Worm (Caenorhabditis elegans) whole organism, late embryonic: ENCODE measurements around the gene C44C10.5.

Experiments
- ceh-2 ChIP-seq: sonication (generic microtip); optimal IDR thresholded peaks from 2 replicates; lab custom pipeline; 2016; ENCODE audit warnings: missing genotype, missing genetic modification characterization, missing compliant biosample characterization
- ceh-30 ChIP-seq: fragments of 150-350 bp; optimal IDR thresholded peaks from 2 replicates; lab custom pipeline; 2014; ENCODE audit warnings: missing biosample characterization, missing genetic modification characterization
- ceh-45 ChIP-seq: fragments of 200-800 bp; sonication (Bioruptor generic); IDR thresholded peaks from 2 replicates; pipeline ENCODE4 v1.3.6; 2022; ENCODE audit warnings: missing genetic modification reagents, missing genetic modification characterization, missing compliant biosample characterization
- hlh-6 ChIP-seq: sonication (generic microtip); optimal IDR thresholded peaks from 2 replicates; lab custom pipeline; 2016; ENCODE audit warnings: missing genotype, missing genetic modification characterization, missing compliant biosample characterization
- sox-4 ChIP-seq: sonication (generic microtip); optimal IDR thresholded peaks from 2 replicates; lab custom pipeline; 2017; ENCODE audit warnings: mild to moderate bottlenecking, missing genetic modification characterization, inconsistent platforms, missing compliant biosample characterization
- ztf-16 ChIP-seq: sonication (generic microtip); optimal IDR thresholded peaks from 2 replicates; lab custom pipeline; 2017; ENCODE audit warnings: missing genetic modification characterization, missing compliant biosample characterization

DNA sequence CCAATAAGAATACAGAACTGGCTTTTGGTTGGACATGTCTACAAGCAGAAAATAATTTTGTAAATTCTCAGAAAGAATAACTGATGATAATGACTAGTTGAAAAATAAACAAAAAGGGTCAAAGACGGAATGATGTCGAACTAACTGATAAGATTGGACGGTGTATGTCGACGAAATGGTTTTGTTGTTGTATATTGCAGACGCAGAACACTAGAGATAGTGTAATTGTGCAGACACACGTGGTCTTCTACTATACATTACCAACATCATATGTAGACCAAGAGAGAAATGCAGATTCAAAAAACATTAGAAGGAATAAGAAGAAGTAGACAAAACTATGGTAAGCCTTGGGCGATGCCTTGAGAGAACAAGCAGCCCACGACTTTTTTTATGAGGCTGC is 37.4 kb downstream of the C44C10.5 start, which contains the start of the genes gst-42 and D1053.2:
- TF ChIP-seq ceh-2 (tag; lab: Kevin White, UChicago) (no peak), ceh-45 (GFP tag; lab: Robert Waterston, UW) (no peak), hlh-6 (tag; lab: Kevin White, UChicago) (no peak), sox-4 (no peak), ztf-16 (no peak), ceh-30 (no peak)
